Worm (Caenorhabditis elegans): Measurements from ENCODE around the gene C45G9.9.

ce11 chrIII:5021689-5022088 is 33.9 kb downstream of the C45G9.9 start, which contains the start of gene R144.3:
- no peak for TF ChIP-seq ceh-13 (GFP tag; optimal IDR thresholded peaks at IDR 0.05)
- no peak for TF ChIP-seq sea-1 (GFP tag; conservative IDR thresholded peaks at IDR 0.05)
- TF ChIP-seq ama-1 (optimal IDR thresholded peaks at IDR 0.05): no peak
